Fruit fly (Drosophila melanogaster) whole organism, wandering third instar larva: ENCODE measurements around the gene Tnpo.
A peak's percentile ranks its signal among the peaks of the same experiment; 100 is the strongest.
"Not testable (repeated sequence)": the region's sequence is repeated elsewhere in the genome, so short reads cannot be mapped to it uniquely, and the experiment has no call there.

ENCODE experiments used
- CG32264 ChIP-seq: fragments of 200-800 bp; sonication (Bioruptor generic); optimal IDR thresholded peaks from 2 replicates; lab custom pipeline; 2016; ENCODE audit warnings: missing biosample characterization, missing genetic modification characterization
- CG9705 ChIP-seq: fragments of 200-800 bp; sonication (Bioruptor generic); optimal IDR thresholded peaks from 2 replicates; lab custom pipeline; 2018; ENCODE audit warnings: missing biosample characterization, mild to moderate bottlenecking, missing genetic modification characterization
- CrebA ChIP-seq: fragments of 200-800 bp; sonication (Bioruptor generic); optimal IDR thresholded peaks from 2 replicates; lab custom pipeline; 2016; ENCODE audit warnings: missing biosample characterization, mild to moderate bottlenecking, missing genetic modification characterization, borderline replicate concordance
- Dfd ChIP-seq: fragments of >200 bp; optimal IDR thresholded peaks from 2 replicates; lab custom pipeline; 2017; ENCODE audit warnings: missing biosample characterization, missing genetic modification characterization
- Dif ChIP-seq: fragments of 200-275, 200-300 bp; sonication (Bioruptor generic); optimal IDR thresholded peaks from 2 replicates; lab custom pipeline; 2018; ENCODE audit warnings: missing biosample characterization, missing genetic modification characterization; ENCODE audit not compliant: partially characterized antibody
- GATAd ChIP-seq: sonication (Bioruptor generic); optimal IDR thresholded peaks from 2 replicates; lab custom pipeline; 2016; ENCODE audit warnings: missing biosample characterization, missing genetic modification characterization
- Hnf4 ChIP-seq: fragments of 200-800 bp; sonication (Bioruptor generic); optimal IDR thresholded peaks from 2 replicates; lab custom pipeline; 2016; ENCODE audit warnings: missing biosample characterization, mild to moderate bottlenecking, missing genetic modification characterization
- Mio ChIP-seq: sonication (Bioruptor generic); optimal IDR thresholded peaks from 2 replicates; lab custom pipeline; 2016; ENCODE audit warnings: missing biosample characterization, missing genetic modification characterization
- Myc ChIP-seq: fragments of >200 bp; optimal IDR thresholded peaks from 2 replicates; lab custom pipeline; 2017
- Rel ChIP-seq, 2 experiments: fragments of 200-800 bp; sonication (Bioruptor generic) in 1 of 2; optimal IDR thresholded peaks; 2 replicates in 1 of 2; 3 replicates in 1 of 2; lab custom pipeline; 2016 to 2019; ENCODE audit warnings: mild to moderate bottlenecking in 2 of 2, missing biosample characterization in 2 of 2, missing genetic modification characterization in 2 of 2, moderate library complexity in 1 of 2
- Sp1 ChIP-seq: fragments of 200-800 bp; sonication (Bioruptor generic); optimal IDR thresholded peaks from 3 replicates; lab custom pipeline; 2019; ENCODE audit warnings: missing biosample characterization, mild to moderate bottlenecking, missing genetic modification characterization, moderate library complexity
- br ChIP-seq: fragments of 200-800 bp; sonication (Bioruptor generic); optimal IDR thresholded peaks from 2 replicates; lab custom pipeline; 2016; ENCODE audit warnings: missing biosample characterization, missing genetic modification characterization
- brk ChIP-seq: fragments of 200-800 bp; sonication (Bioruptor generic); optimal IDR thresholded peaks from 2 replicates; lab custom pipeline; 2016; ENCODE audit warnings: missing biosample characterization, mild to moderate bottlenecking, missing genetic modification characterization
- dl ChIP-seq, 2 experiments: fragments of 175-275, 200-275 bp in 1 of 2; fragments of 200-275 bp in 1 of 2; sonication (Bioruptor generic); optimal IDR thresholded peaks; lab custom pipeline; 2018; ENCODE audit warnings: mild to moderate bottlenecking in 2 of 2, missing biosample characterization in 2 of 2, missing genetic modification characterization in 2 of 2, moderate library complexity in 2 of 2; ENCODE audit not compliant: partially characterized antibody in 2 of 2, insufficient read depth in 1 of 2
- dmrt93B ChIP-seq: fragments of 200-800 bp; sonication (Bioruptor generic); optimal IDR thresholded peaks from 2 replicates; lab custom pipeline; 2018; ENCODE audit warnings: missing biosample characterization, mild to moderate bottlenecking, missing genetic modification characterization
- foxo ChIP-seq, 2 experiments: fragments of 200-800 bp; sonication (Bioruptor generic); optimal IDR thresholded peaks; 2 replicates in 1 of 2; 3 replicates in 1 of 2; lab custom pipeline; 2016 to 2017; ENCODE audit warnings: missing biosample characterization in 2 of 2, missing genetic modification characterization in 2 of 2
- jim ChIP-seq: fragments of 175-275, 200-325 bp; sonication (Bioruptor generic); optimal IDR thresholded peaks from 2 replicates; lab custom pipeline; 2016; ENCODE audit warnings: missing biosample characterization, mild to moderate bottlenecking, missing genetic modification characterization
- lola ChIP-seq: fragments of >200 bp; optimal IDR thresholded peaks from 2 replicates; lab custom pipeline; 2017; ENCODE audit warnings: missing biosample characterization, missing genetic modification characterization
- pan ChIP-seq: fragments of >200 bp; optimal IDR thresholded peaks from 2 replicates; lab custom pipeline; 2017
- rgr ChIP-seq: fragments of 200-800 bp; sonication (Bioruptor generic); optimal IDR thresholded peaks from 3 replicates; lab custom pipeline; 2016; ENCODE audit warnings: missing biosample characterization, mild to moderate bottlenecking, missing genetic modification characterization
- sv ChIP-seq: fragments of 200-800 bp; sonication (Bioruptor generic); optimal IDR thresholded peaks from 3 replicates; lab custom pipeline; 2016; ENCODE audit warnings: missing biosample characterization, missing genetic modification characterization
- tai ChIP-seq: sonication (Bioruptor generic); optimal IDR thresholded peaks from 2 replicates; lab custom pipeline; 2016; ENCODE audit warnings: missing biosample characterization, missing genetic modification characterization
- usp ChIP-seq: fragments of >200 bp; optimal IDR thresholded peaks from 2 replicates; lab custom pipeline; 2017; ENCODE audit warnings: missing biosample characterization, missing genetic modification characterization

Gene Tnpo

dm6 chr3L:6146374-6146773 lies 46.9 kb upstream of the Tnpo start, which contains the start of gene Lcp65Ab2:
Gene Lcp65Ab2, plus strand, starts transcription at chr3L:6146674.
- not testable (repeated sequence) for TF ChIP-seq tai (GFP tag; lab: Kevin White, UChicago); dmrt93B; foxo (GFP tag; optimal IDR thresholded peaks at IDR 0.05; lab: Kevin White, UChicago)

dm6 chr3L:6147887-6148286 lies 45.4 kb upstream of the Tnpo start, which contains the start of gene Cpr65Ax1:
Gene Cpr65Ax1, minus strand, starts transcription at chr3L:6147987.
- TF ChIP-seq Dif (GFP tag; lab: Kevin White, UChicago); brk; GATAd (GFP tag; lab: Kevin White, UChicago): not testable (repeated sequence)

- not testable (repeated sequence) for TF ChIP-seq br (GFP tag; lab: Kevin White, UChicago); Myc (lab: Kevin White, UChicago); CG9705 (GFP tag; lab: Kevin White, UChicago)
Measured at dm6 chr3L:6149248-6149647, 44.0 kb upstream of the Tnpo start, which contains the start of gene Lcp65Ab1. Gene Lcp65Ab1, plus strand, starts transcription at chr3L:6149548.

dm6 chr3L:6150757-6151354 lies 42.4 kb upstream of the Tnpo start, which contains the start of the genes Cpr65Ax2 and Lcp65Aa:
Gene Cpr65Ax2, minus strand, starts transcription at chr3L:6150857.
Gene Lcp65Aa, plus strand, starts transcription at chr3L:6151304.
- TF ChIP-seq jim (GFP tag; lab: Kevin White, UChicago); foxo (GFP tag; optimal IDR thresholded peaks at IDR 0.05; lab: Kevin White, UChicago); usp (GFP tag; lab: Kevin White, UChicago): not testable (repeated sequence)

- TF ChIP-seq Sp1 (GFP tag; lab: Kevin White, UChicago) (no peak), sv (no peak), dmrt93B (no peak), rgr (GFP tag; lab: Kevin White, UChicago) (no peak), br (GFP tag; lab: Kevin White, UChicago) (no peak), Dif (GFP tag; lab: Kevin White, UChicago) (no peak), Dfd (GFP tag; lab: Kevin White, UChicago) (no peak), Mio (no peak), CG32264 (GFP tag; lab: Kevin White, UChicago) (no peak), brk (no peak), GATAd (GFP tag; lab: Kevin White, UChicago) (no peak), Hnf4 (GFP tag; lab: Kevin White, UChicago) (no peak), dl (GFP tag; optimal IDR thresholded peaks at IDR 0.05; lab: Kevin White, UChicago; ENCODE audit: insufficient read depth in 1 of 2, partially characterized antibody in 2 of 2) (no peak), lola (GFP tag; lab: Kevin White, UChicago) (no peak)
Measured at dm6 chr3L:6152531-6152930, 40.7 kb upstream of the Tnpo start, which contains the start of gene Acp65Aa. Gene Acp65Aa, minus strand, starts transcription at chr3L:6152745.

dm6 chr3L:6154951-6155394 lies 38.3 kb upstream of the Tnpo start:
- TF ChIP-seq CrebA (GFP tag; lab: Kevin White, UChicago) (peak; percentile 44), Sp1 (GFP tag; lab: Kevin White, UChicago) (peak; percentile 41), Rel (GFP tag; optimal IDR thresholded peaks at IDR 0.05; lab: Kevin White, UChicago) (peak; percentile 72), Rel (tag; optimal IDR thresholded peaks at IDR 0.05; lab: Kevin White, UChicago) (no peak), dl (GFP tag; optimal IDR thresholded peaks at IDR 0.05; lab: Kevin White, UChicago; ENCODE audit: insufficient read depth in 1 of 2, partially characterized antibody in 2 of 2) (no peak), brk (no peak)

- TF ChIP-seq GATAd (GFP tag; lab: Kevin White, UChicago) (no peak), pan (no peak)
- TF ChIP-seq, all 38 proteins: peak for 0
Measured at dm6 chr3L:6157327-6158032, 35.8 kb upstream of the Tnpo start, which contains the start of gene CG13297. Gene CG13297, minus strand, starts transcription at chr3L:6157377.
